Fruit fly (Drosophila melanogaster): Measurements from ENCODE around the gene topi.

DNA sequence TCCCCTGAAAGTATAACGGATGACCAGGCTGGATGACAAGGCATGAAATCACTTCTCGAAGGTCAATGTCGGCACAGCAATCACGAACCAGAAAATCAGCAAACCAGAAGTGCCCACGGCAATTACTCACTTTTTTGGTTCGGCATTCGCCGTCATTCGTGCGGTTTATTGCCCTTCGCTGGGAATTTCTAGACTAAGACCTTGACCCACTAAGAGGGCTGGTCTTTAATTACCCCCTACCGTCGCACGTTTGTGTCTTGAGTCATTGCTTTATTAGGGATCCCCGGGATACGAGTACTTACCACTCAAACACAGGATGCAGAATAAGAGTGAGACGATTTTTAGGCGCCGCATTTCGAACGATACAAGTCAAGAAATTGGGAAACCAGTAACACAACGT lies 29.5 kb upstream of the topi start:
- no peak for TF ChIP-seq CG8478 (optimal IDR thresholded peaks at IDR 0.05)
- no peak for TF ChIP-seq CTCF (optimal IDR thresholded peaks at IDR 0.05)
